Worm (Caenorhabditis elegans): ENCODE results near the gene K04C2.5.

ce11 chrIII:6897587-6898064 is 6.2 kb upstream of the K04C2.5 start, which contains the start of gene T07E3.4:
- no peak for TF ChIP-seq him-1 (tag; optimal IDR thresholded peaks at IDR 0.05)
- TF ChIP-seq dao-5 (tag; optimal IDR thresholded peaks at IDR 0.05), result no peak

Data from whole organism, L4/young adult.